Worm (Caenorhabditis elegans) whole organism, midembryonic: Measurements from ENCODE around the gene srlf-2.

ENCODE experiments used
- T22C8.4 ChIP-seq: fragments of 200-800 bp; sonication (Bioruptor generic); IDR thresholded peaks from 2 replicates; pipeline ENCODE4 v1.3.6; 2022; ENCODE audit warnings: missing genetic modification characterization, missing compliant biosample characterization
- cog-1 ChIP-seq: sonication (generic microtip); optimal IDR thresholded peaks from 2 replicates; lab custom pipeline; 2016; ENCODE audit warnings: missing genetic modification characterization, missing compliant biosample characterization
- flt-1 ChIP-seq: fragments of 200-800 bp; sonication (Bioruptor generic); IDR thresholded peaks from 2 replicates; pipeline ENCODE4 v1.3.6; 2022; ENCODE audit warnings: missing genetic modification characterization, missing compliant biosample characterization
- klf-2 ChIP-seq: fragments of 200-800 bp; sonication (Bioruptor generic); conservative IDR thresholded peaks from 2 replicates; pipeline ENCODE4 v1.3.6; 2022; ENCODE audit warnings: missing genetic modification reagents, missing genetic modification characterization, missing compliant biosample characterization
- med-1 ChIP-seq: sonication (generic microtip); optimal IDR thresholded peaks from 2 replicates; lab custom pipeline; 2017; ENCODE audit warnings: missing genetic modification characterization, mild to moderate bottlenecking, missing compliant biosample characterization, antibody characterized with exemption, missing genetic modification reagents; ENCODE audit not compliant: insufficient read depth
- tab-1 ChIP-seq: fragments of 200-800 bp; sonication (Bioruptor generic); IDR thresholded peaks from 2 replicates; pipeline ENCODE4 v1.3.6; 2022; ENCODE audit warnings: missing genetic modification characterization, missing compliant biosample characterization

DNA sequence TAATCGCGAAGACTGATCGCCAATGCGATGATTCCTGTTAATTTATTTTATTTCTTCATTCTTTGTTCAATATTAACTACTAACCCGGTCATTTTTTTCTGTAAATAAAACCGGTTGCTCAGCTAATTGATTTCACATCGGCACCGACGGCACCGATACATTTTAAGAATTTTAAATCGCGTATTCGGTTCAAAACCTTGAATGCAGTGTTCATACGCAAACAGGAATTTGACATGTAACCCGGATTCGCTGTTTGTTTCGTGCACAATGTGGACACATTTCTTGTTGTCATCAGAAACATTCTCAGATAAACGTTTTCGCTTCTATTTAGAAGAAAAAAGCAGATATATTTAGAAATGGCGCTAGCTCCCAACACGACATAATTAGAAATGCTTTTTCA is 9.9 kb downstream of the srlf-2 start:
- TF ChIP-seq med-1 (no peak), flt-1 (no peak), T22C8.4 (GFP tag; lab: Robert Waterston, UW) (no peak), klf-2 (GFP tag; lab: Robert Waterston, UW) (no peak), cog-1 (no peak), tab-1 (GFP tag; lab: Robert Waterston, UW) (no peak)
